Worm (Caenorhabditis elegans) whole organism, L4/young adult: ENCODE measurements around the gene cpr-4.

ENCODE experiments used
- W03F9.2 ChIP-seq: fragments of 150-350 bp; optimal IDR thresholded peaks from 2 replicates; lab custom pipeline; 2014; ENCODE audit warnings: missing biosample characterization, missing genetic modification characterization
- him-1 ChIP-seq: sonication (generic microtip); optimal IDR thresholded peaks from 2 replicates; lab custom pipeline; 2016; ENCODE audit warnings: missing genotype, missing genetic modification reagents, missing genetic modification characterization, missing compliant biosample characterization

- TF ChIP-seq W03F9.2 (tag; lab: Kevin White, UChicago) (no peak), him-1 (no peak)
Observed at ce11 chrV:6579992-6580391, 34.5 kb upstream of the cpr-4 start, which contains the start of gene EGAP9.3.
